Fruit fly (Drosophila melanogaster): ENCODE results near the gene CG8028.
A peak's percentile ranks its signal among the peaks of the same experiment; 100 is the strongest.

Gene CG8028

dm6 chrX:19262553-19262952, 17.6 kb downstream of the CG8028 start (continued):
- TF ChIP-seq CG32532 (GFP tag; IDR thresholded peaks at IDR 0.05) (peak; percentile 11; the same call in 1 of the 2 replicates), Meics (GFP tag; optimal IDR thresholded peaks at IDR 0.05) (peak; percentile 21), CG12942 (GFP tag; optimal IDR thresholded peaks at IDR 0.05) (no peak), gro (GFP tag; optimal IDR thresholded peaks at IDR 0.05) (no peak), peb (GFP tag; IDR thresholded peaks at IDR 0.05) (no peak), Fer3 (tag; optimal IDR thresholded peaks at IDR 0.05) (peak; percentile 13), nom (GFP tag; optimal IDR thresholded peaks at IDR 0.05) (no peak), dysf (GFP tag; IDR thresholded peaks at IDR 0.05) (0 out of 3 replicates have a peak, but pooled peaks have one; percentile 33), CG17829 (tag; optimal IDR thresholded peaks at IDR 0.05) (peak; percentile 6), sima (GFP tag; optimal IDR thresholded peaks at IDR 0.05) (no peak), insv (GFP tag; optimal IDR thresholded peaks at IDR 0.05) (no peak), unc-4 (GFP tag; IDR thresholded peaks at IDR 0.05; ENCODE audit: partially characterized antibody) (no peak), Oli (tag; optimal IDR thresholded peaks at IDR 0.05) (peak; percentile 5), phol (tag; optimal IDR thresholded peaks at IDR 0.05) (peak; percentile 52), CG3995 (GFP tag; optimal IDR thresholded peaks at IDR 0.05) (no peak), CG13123 (GFP tag; optimal IDR thresholded peaks at IDR 0.05) (no peak), dan (GFP tag; IDR thresholded peaks at IDR 0.05) (no peak), E2f2 (GFP tag; IDR thresholded peaks at IDR 0.05) (no peak), CG10267 (tag; optimal IDR thresholded peaks at IDR 0.05) (peak; percentile 2), stc (GFP tag; IDR thresholded peaks at IDR 0.05) (0 out of 2 replicates have a peak, but pooled peaks have one; percentile 22), grau (tag; optimal IDR thresholded peaks at IDR 0.05) (peak; percentile 6), tna (GFP tag; IDR thresholded peaks at IDR 0.05; ENCODE audit: partially characterized antibody) (no peak), B-H1 (GFP tag; IDR thresholded peaks at IDR 0.05) (no peak), CG17361 (GFP tag; IDR thresholded peaks at IDR 0.05) (0 out of 3 replicates have a peak, but pooled peaks have one; percentile 30), sens (GFP tag) (peak; percentile 54), CG9797 (GFP tag; optimal IDR thresholded peaks at IDR 0.05) (no peak), CG13296 (GFP tag; optimal IDR thresholded peaks at IDR 0.05) (no peak), CG2712 (tag; optimal IDR thresholded peaks at IDR 0.05) (peak; percentile 52), fu2 (GFP tag; optimal IDR thresholded peaks at IDR 0.05) (no peak), CG10959 (GFP tag; IDR thresholded peaks at IDR 0.05) (no peak), pan (optimal IDR thresholded peaks at IDR 0.05) (no peak), pan (GFP tag; optimal IDR thresholded peaks at IDR 0.05 in 1 of 2, IDR thresholded peaks at IDR 0.05 in 1 of 2) (peak in 1 of 2 experiments; percentile 50)

dm6 chrX:19261528-19262102, 18.5 kb downstream of the CG8028 start, which contains the start of gene Vav:
Vav (plus strand) TSS chrX:19261820.
- TF ChIP-seq al (GFP tag; IDR thresholded peaks at IDR 0.05) (no peak), bcd (GFP tag; optimal IDR thresholded peaks at IDR 0.05) (no peak), her (GFP tag; optimal IDR thresholded peaks at IDR 0.05) (no peak), CG12155 (GFP tag; optimal IDR thresholded peaks at IDR 0.05) (no peak), CG13894 (tag; optimal IDR thresholded peaks at IDR 0.05) (no peak), da (GFP tag; optimal IDR thresholded peaks at IDR 0.05) (no peak), CG15601 (tag; optimal IDR thresholded peaks at IDR 0.05) (no peak), CG9437 (GFP tag; optimal IDR thresholded peaks at IDR 0.05) (no peak), CG16815 (GFP tag; optimal IDR thresholded peaks at IDR 0.05) (no peak), CG10654 (GFP tag; optimal IDR thresholded peaks at IDR 0.05) (no peak), disco-r (GFP tag; optimal IDR thresholded peaks at IDR 0.05) (no peak), CG32532 (GFP tag; IDR thresholded peaks at IDR 0.05) (peak; percentile 12; the same call in 1 of the 2 replicates), Elba2 (GFP tag; optimal IDR thresholded peaks at IDR 0.05) (no peak), CG42726 (GFP tag; IDR thresholded peaks at IDR 0.05; ENCODE audit: partially characterized antibody) (no peak), CG9932 (GFP tag; IDR thresholded peaks at IDR 0.05) (no peak), NFAT (GFP tag; IDR thresholded peaks at IDR 0.05) (no peak), CG10979 (tag; optimal IDR thresholded peaks at IDR 0.05) (no peak), C15 (GFP tag; IDR thresholded peaks at IDR 0.05) (no peak), CG4424 (GFP tag; optimal IDR thresholded peaks at IDR 0.05) (no peak), CG10147 (GFP tag; optimal IDR thresholded peaks at IDR 0.05) (no peak), lola (GFP tag; optimal IDR thresholded peaks at IDR 0.05) (no peak)
